Fruit fly (Drosophila melanogaster): ENCODE results near the gene Snmp2.

DNA sequence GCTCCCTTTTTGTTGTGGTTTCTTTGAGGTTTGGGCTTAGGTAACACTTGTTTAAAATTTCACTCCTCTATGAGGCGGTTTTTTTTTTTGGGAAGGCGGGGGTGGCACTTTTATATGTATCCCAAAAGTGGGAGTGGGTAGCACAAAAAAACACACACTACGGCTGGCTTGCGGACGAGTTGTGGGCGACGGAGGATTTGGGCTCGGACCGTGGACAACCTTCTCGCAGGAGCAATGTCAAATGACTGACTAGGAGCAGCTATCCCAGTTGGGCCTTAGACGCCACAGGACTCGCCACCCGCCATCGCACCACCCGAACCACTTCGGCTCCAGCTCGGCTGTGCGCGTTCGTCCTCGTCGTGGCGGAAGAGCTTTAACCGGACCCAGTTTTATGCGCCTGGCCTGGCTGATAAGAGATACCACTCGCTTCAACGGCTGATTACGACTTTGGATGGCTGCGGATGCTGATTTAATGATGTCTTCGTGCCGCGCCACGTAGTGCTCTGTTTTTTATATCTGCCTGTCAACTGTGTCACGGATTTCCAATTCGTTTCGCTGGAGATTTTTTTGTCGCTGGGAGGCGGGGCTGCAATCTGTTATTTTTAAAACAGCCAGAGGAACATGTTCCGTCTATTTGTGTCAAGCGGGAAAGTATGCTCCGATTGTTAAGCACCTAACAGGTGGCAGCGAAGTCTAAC is 24.8 kb downstream of the Snmp2 start, which contains the start of gene Ank2:
- TF ChIP-seq Myc (optimal IDR thresholded peaks at IDR 0.05) (no peak), h (optimal IDR thresholded peaks at IDR 0.05) (no peak), insv (optimal IDR thresholded peaks at IDR 0.05) (no peak)

Measured in Kc167 (cell line).